Fruit fly (Drosophila melanogaster) whole organism, embryonic: ENCODE results near the gene mRpS23.

Source experiments
- Asciz ChIP-seq: fragments of 200-800 bp; sonication (Bioruptor generic); optimal IDR thresholded peaks from 2 replicates; lab custom pipeline; 2017; ENCODE audit warnings: missing biosample characterization, mild to moderate bottlenecking, missing genetic modification characterization, missing genetic modification reagents
- Atf-2 ChIP-seq: fragments of 200-800 bp; sonication (Bioruptor generic); optimal IDR thresholded peaks from 2 replicates; lab custom pipeline; 2016; ENCODE audit warnings: missing biosample characterization, missing genetic modification characterization
- Bgb ChIP-seq: fragments of 200-800 bp; sonication (Bioruptor generic); IDR thresholded peaks from 2 replicates; pipeline ENCODE4 v1.3.6; 2022; ENCODE audit warnings: missing biosample characterization, missing genetic modification characterization; ENCODE audit not compliant: partially characterized antibody
- CG10209 ChIP-seq: fragments of 200-800 bp; sonication (Bioruptor generic); optimal IDR thresholded peaks from 3 replicates; lab custom pipeline; 2017; ENCODE audit warnings: missing biosample characterization, mild to moderate bottlenecking, missing genetic modification characterization, missing genetic modification reagents
- CG11723 ChIP-seq: fragments of 200-800 bp; sonication (Bioruptor generic); optimal IDR thresholded peaks from 2 replicates; lab custom pipeline; 2017; ENCODE audit warnings: missing biosample characterization, mild to moderate bottlenecking, missing genetic modification characterization
- CG12104 ChIP-seq: fragments of 200-800 bp; sonication (Bioruptor generic); optimal IDR thresholded peaks from 3 replicates; lab custom pipeline; 2016; ENCODE audit warnings: missing biosample characterization, missing genetic modification characterization
- CG13894 ChIP-seq: fragments of 200-800 bp; sonication (Bioruptor generic); optimal IDR thresholded peaks from 3 replicates; lab custom pipeline; 2018; ENCODE audit warnings: missing biosample characterization, mild to moderate bottlenecking, missing genetic modification characterization, moderate library complexity
- CG15479 ChIP-seq: fragments of 200-800 bp; sonication (Bioruptor generic); optimal IDR thresholded peaks from 3 replicates; lab custom pipeline; 2019; ENCODE audit warnings: missing biosample characterization, mild to moderate bottlenecking, missing genetic modification characterization, moderate library complexity
- CG17361 ChIP-seq: fragments of 200-800 bp; sonication (Bioruptor generic); IDR thresholded peaks from 3 replicates; pipeline ENCODE4 v1.3.6; 2022; ENCODE audit warnings: missing biosample characterization, missing genetic modification characterization
- CG17385 ChIP-seq: fragments of 200-800 bp; sonication (Bioruptor generic); optimal IDR thresholded peaks from 3 replicates; lab custom pipeline; 2018; ENCODE audit warnings: missing biosample characterization, mild to moderate bottlenecking, missing genetic modification characterization
- CG18764 ChIP-seq: fragments of 200-800 bp; sonication (Bioruptor generic); optimal IDR thresholded peaks from 3 replicates; lab custom pipeline; 2016; ENCODE audit warnings: missing biosample characterization, missing genetic modification characterization
- CG2199 ChIP-seq: fragments of 200-800 bp; sonication (Bioruptor generic); IDR thresholded peaks from 3 replicates; pipeline ENCODE4 v1.3.6; 2022; ENCODE audit warnings: missing biosample characterization, missing genetic modification characterization
- CG30403 ChIP-seq: fragments of 200-800 bp; sonication (Bioruptor generic); optimal IDR thresholded peaks from 3 replicates; lab custom pipeline; 2016; ENCODE audit warnings: missing biosample characterization, missing genetic modification characterization
- CG31441 ChIP-seq: fragments of 200-800 bp; sonication (Bioruptor generic); IDR thresholded peaks from 2 replicates; pipeline ENCODE4 v1.3.6; 2022; ENCODE audit warnings: missing biosample characterization, missing genetic modification characterization
- CG34376 ChIP-seq: fragments of 200-800 bp; sonication (Bioruptor generic); optimal IDR thresholded peaks from 2 replicates; lab custom pipeline; 2018; ENCODE audit warnings: missing biosample characterization, mild to moderate bottlenecking, missing genetic modification characterization
- CG3847 ChIP-seq: fragments of 200-800 bp; sonication (Bioruptor generic); IDR thresholded peaks from 2 replicates; pipeline ENCODE4 v1.3.6; 2022; ENCODE audit warnings: missing biosample characterization, missing genetic modification characterization
- CG4282 ChIP-seq: fragments of 200-800 bp; sonication (Bioruptor generic); optimal IDR thresholded peaks from 2 replicates; lab custom pipeline; 2016; ENCODE audit warnings: missing biosample characterization, missing genetic modification characterization
- CG4424 ChIP-seq: fragments of 200-800 bp; sonication (Bioruptor generic); optimal IDR thresholded peaks from 3 replicates; lab custom pipeline; 2016; ENCODE audit warnings: missing biosample characterization, missing genetic modification characterization
- CG4707 ChIP-seq: fragments of 200-800 bp; sonication (Bioruptor generic); optimal IDR thresholded peaks from 2 replicates; lab custom pipeline; 2018; ENCODE audit warnings: missing biosample characterization, mild to moderate bottlenecking, missing genetic modification characterization, moderate library complexity
- CG7372 ChIP-seq: fragments of 200-800 bp; sonication (Bioruptor generic); IDR thresholded peaks from 2 replicates; pipeline ENCODE4 v1.3.6; 2022; ENCODE audit warnings: missing biosample characterization, missing genetic modification characterization
- CG7745 ChIP-seq: fragments of 200-800 bp; sonication (Bioruptor generic); optimal IDR thresholded peaks from 2 replicates; lab custom pipeline; 2018; ENCODE audit warnings: missing biosample characterization, mild to moderate bottlenecking, missing genetic modification characterization, moderate library complexity
- CG8290 ChIP-seq, 3 experiments: fragments of 200-800 bp; sonication (Bioruptor generic); optimal IDR thresholded peaks; 2 replicates each; lab custom pipeline; 2016 to 2019; ENCODE audit warnings: missing biosample characterization in 3 of 3, missing genetic modification characterization in 3 of 3, mild to moderate bottlenecking in 2 of 3, moderate library complexity in 1 of 3
- CG9609 ChIP-seq: fragments of 200-800 bp; sonication (Bioruptor generic); optimal IDR thresholded peaks from 3 replicates; lab custom pipeline; 2016; ENCODE audit warnings: missing biosample characterization, missing genetic modification characterization
- CG9817 ChIP-seq: fragments of 200-800 bp; sonication (Bioruptor generic); optimal IDR thresholded peaks from 2 replicates; lab custom pipeline; 2018; ENCODE audit warnings: missing biosample characterization, mild to moderate bottlenecking, missing genetic modification characterization, moderate library complexity
- Fer1 ChIP-seq: fragments of 200-800 bp; sonication (Bioruptor generic); optimal IDR thresholded peaks from 2 replicates; lab custom pipeline; 2017; ENCODE audit warnings: missing biosample characterization, mild to moderate bottlenecking, missing genetic modification characterization
- Gug ChIP-seq: fragments of 200-800 bp; sonication (Bioruptor generic); IDR thresholded peaks from 4 replicates; pipeline ENCODE4 v1.3.6; 2022; ENCODE audit warnings: missing biosample characterization, missing genetic modification characterization
- H2.0 ChIP-seq: fragments of 200-800 bp; sonication (Bioruptor generic); IDR thresholded peaks from 2 replicates; pipeline ENCODE4 v1.3.6; 2022; ENCODE audit warnings: missing biosample characterization, missing genetic modification characterization
- Ptx1 ChIP-seq: fragments of 200-800 bp; sonication (Bioruptor generic); IDR thresholded peaks from 2 replicates; pipeline ENCODE4 v1.3.6; 2022; ENCODE audit warnings: missing biosample characterization, missing genetic modification characterization
- Spps ChIP-seq: fragments of 200-800 bp; sonication (Bioruptor generic); optimal IDR thresholded peaks from 2 replicates; lab custom pipeline; 2018; ENCODE audit warnings: missing biosample characterization, mild to moderate bottlenecking, missing genetic modification characterization
- al ChIP-seq: fragments of 200-800 bp; sonication (Bioruptor generic); IDR thresholded peaks from 2 replicates; pipeline ENCODE4 v1.3.6; 2022; ENCODE audit warnings: missing biosample characterization, missing genetic modification characterization
- ash1 ChIP-seq: fragments of 200-800 bp; sonication (Bioruptor generic); optimal IDR thresholded peaks from 2 replicates; lab custom pipeline; 2018; ENCODE audit warnings: missing biosample characterization, mild to moderate bottlenecking, missing genetic modification characterization
- ato ChIP-seq: fragments of 200-800 bp; sonication (Bioruptor generic); IDR thresholded peaks from 2 replicates; pipeline ENCODE4 v1.3.6; 2022; ENCODE audit warnings: missing biosample characterization, missing genetic modification characterization; ENCODE audit not compliant: partially characterized antibody
- bab2 ChIP-seq: fragments of 200-800 bp; sonication (Bioruptor generic); optimal IDR thresholded peaks from 2 replicates; lab custom pipeline; 2016; ENCODE audit warnings: missing biosample characterization, missing genetic modification characterization
- cad ChIP-seq: fragments of >200 bp; optimal IDR thresholded peaks from 2 replicates; lab custom pipeline; 2017; ENCODE audit warnings: missing biosample characterization, missing genetic modification characterization
- chn ChIP-seq: fragments of 200-800 bp; sonication (Bioruptor generic); optimal IDR thresholded peaks from 2 replicates; lab custom pipeline; 2016; ENCODE audit warnings: missing biosample characterization, missing genetic modification characterization
- crp ChIP-seq, 2 experiments: fragments of 200-800 bp; sonication (Bioruptor generic); optimal IDR thresholded peaks; 2 replicates in 1 of 2; 3 replicates in 1 of 2; lab custom pipeline; 2017; ENCODE audit warnings: missing biosample characterization in 2 of 2, missing genetic modification characterization in 2 of 2, mild to moderate bottlenecking in 1 of 2, moderate library complexity in 1 of 2
- eyg ChIP-seq: fragments of 200-800 bp; sonication (Bioruptor generic); optimal IDR thresholded peaks from 3 replicates; lab custom pipeline; 2016; ENCODE audit warnings: missing biosample characterization, missing genetic modification characterization
- jing ChIP-seq: fragments of 200-800 bp; sonication (Bioruptor generic); optimal IDR thresholded peaks from 2 replicates; lab custom pipeline; 2018; ENCODE audit warnings: missing biosample characterization, mild to moderate bottlenecking, missing genetic modification characterization
- knrl ChIP-seq: fragments of 200-800 bp; sonication (Bioruptor generic); IDR thresholded peaks from 3 replicates; pipeline ENCODE4 v1.3.6; 2022; ENCODE audit warnings: missing biosample characterization, missing genetic modification characterization; ENCODE audit not compliant: partially characterized antibody
- lilli ChIP-seq: fragments of 200-800 bp; sonication (Bioruptor generic); optimal IDR thresholded peaks from 3 replicates; lab custom pipeline; 2016; ENCODE audit warnings: missing biosample characterization, missing genetic modification characterization
- nerfin-1 ChIP-seq: fragments of 200-800 bp; sonication (Bioruptor generic); optimal IDR thresholded peaks from 3 replicates; lab custom pipeline; 2019; ENCODE audit warnings: missing biosample characterization, mild to moderate bottlenecking, missing genetic modification characterization, moderate library complexity
- oc ChIP-seq: fragments of 200-800 bp; sonication (Bioruptor generic); optimal IDR thresholded peaks from 2 replicates; lab custom pipeline; 2018; ENCODE audit warnings: missing biosample characterization, mild to moderate bottlenecking, missing genetic modification characterization, moderate library complexity
- pros ChIP-seq: fragments of 200-800 bp; sonication (Bioruptor generic); optimal IDR thresholded peaks from 3 replicates; lab custom pipeline; 2019; ENCODE audit warnings: missing biosample characterization, mild to moderate bottlenecking, missing genetic modification characterization, moderate library complexity
- rib ChIP-seq: fragments of 200-800 bp; sonication (Bioruptor generic); IDR thresholded peaks from 2 replicates; pipeline ENCODE4 v1.3.6; 2022; ENCODE audit warnings: missing biosample characterization, missing genetic modification characterization
- row ChIP-seq: fragments of 200-800 bp; sonication (Bioruptor generic); IDR thresholded peaks from 3 replicates; pipeline ENCODE4 v1.3.6; 2022; ENCODE audit warnings: missing biosample characterization, missing genetic modification characterization
- sna ChIP-seq: fragments of 200-800 bp; sonication (Bioruptor generic); IDR thresholded peaks from 2 replicates; pipeline ENCODE4 v1.3.6; 2022; ENCODE audit warnings: missing biosample characterization, missing genetic modification characterization; ENCODE audit not compliant: partially characterized antibody
- stwl ChIP-seq: fragments of 200-800 bp; sonication (Bioruptor generic); optimal IDR thresholded peaks from 3 replicates; lab custom pipeline; 2018; ENCODE audit warnings: missing biosample characterization, mild to moderate bottlenecking, missing genetic modification characterization, moderate library complexity
- sug ChIP-seq: fragments of 200-800 bp; optimal IDR thresholded peaks from 2 replicates; lab custom pipeline; 2019; ENCODE audit warnings: missing biosample characterization, mild to moderate bottlenecking, missing genetic modification characterization, moderate library complexity
- tx ChIP-seq: fragments of 200-800 bp; sonication (Bioruptor generic); optimal IDR thresholded peaks from 2 replicates; lab custom pipeline; 2016; ENCODE audit warnings: missing biosample characterization, missing genetic modification characterization
- vnd ChIP-seq: fragments of 200-800 bp; sonication (Bioruptor generic); IDR thresholded peaks from 3 replicates; pipeline ENCODE4 v1.3.6; 2022; ENCODE audit warnings: missing biosample characterization, missing genetic modification characterization; ENCODE audit not compliant: partially characterized antibody

mRpS23 gene

dm6 chr2L:13839744-13840151, 4.9 kb upstream of the mRpS23 start (continued):
- TF ChIP-seq CG4707, result no peak
- TF ChIP-seq jing, result peak; percentile 47
- TF ChIP-seq CG9609 (GFP tag; lab: Kevin White, UChicago), result peak; percentile 71
- peak; percentile 70 for TF ChIP-seq CG3847 (GFP tag; lab: Robert Waterston, UW)
- peak; percentile 74 for TF ChIP-seq H2.0 (GFP tag; lab: Robert Waterston, UW)
- TF ChIP-seq knrl (GFP tag; lab: Robert Waterston, UW), result no peak
- TF ChIP-seq CG13894 (tag; lab: Kevin White, UChicago), result no peak
- TF ChIP-seq CG4424 (GFP tag; lab: Kevin White, UChicago), result peak; percentile 81
- peak; percentile 86 for TF ChIP-seq Atf-2 (GFP tag; lab: Kevin White, UChicago)
- TF ChIP-seq vnd (GFP tag; lab: Robert Waterston, UW), result no peak
- peak; percentile 72 for TF ChIP-seq row
- TF ChIP-seq stwl, result no peak
- TF ChIP-seq cad, result no peak
- TF ChIP-seq CG11723 (GFP tag; lab: Kevin White, UChicago), result peak; percentile 58
- TF ChIP-seq eyg (GFP tag; lab: Kevin White, UChicago), result peak; percentile 65
- peak; percentile 76 for TF ChIP-seq CG17385
- peak; percentile 92 for TF ChIP-seq CG30403 (GFP tag; lab: Kevin White, UChicago)
- peak; percentile 88 for TF ChIP-seq CG31441 (GFP tag; lab: Robert Waterston, UW)
- 0 out of 2 replicates have a peak, but pooled peaks have one; percentile 36 for TF ChIP-seq rib (GFP tag; lab: Robert Waterston, UW)
- no peak for TF ChIP-seq ash1 (GFP tag; lab: Kevin White, UChicago)
- no peak for TF ChIP-seq CG4282
- TF ChIP-seq CG15479, result no peak
- TF ChIP-seq chn (GFP tag; lab: Kevin White, UChicago), result peak; percentile 56
- TF ChIP-seq pros (GFP tag; lab: Kevin White, UChicago), result no peak
- TF ChIP-seq Spps (tag; lab: Kevin White, UChicago), result peak; percentile 61
- TF ChIP-seq oc (tag; lab: Kevin White, UChicago), result peak; percentile 87
- peak; percentile 69 for TF ChIP-seq CG9817 (tag; lab: Kevin White, UChicago)
- TF ChIP-seq sug (tag; lab: Kevin White, UChicago), result peak; percentile 40
- no peak for TF ChIP-seq Bgb (GFP tag; lab: Robert Waterston, UW)
- no peak for TF ChIP-seq CG7745 (tag; lab: Kevin White, UChicago)
- peak; percentile 81 for TF ChIP-seq CG8290 (GFP tag; optimal IDR thresholded peaks at IDR 0.05; lab: Kevin White, UChicago)
- TF ChIP-seq CG8290 (tag; optimal IDR thresholded peaks at IDR 0.05; lab: Kevin White, UChicago), result peak in 1 of 2 experiments; percentile 1
- peak; percentile 90 for TF ChIP-seq CG12104
- no peak for TF ChIP-seq sna (GFP tag; lab: Robert Waterston, UW)
- peak; percentile 66 for TF ChIP-seq nerfin-1 (tag; lab: Kevin White, UChicago)
- peak; percentile 74; the same call in 1 of the 3 replicates for TF ChIP-seq CG2199 (GFP tag; lab: Robert Waterston, UW)
- TF ChIP-seq Gug (GFP tag; lab: Robert Waterston, UW), result 0 out of 4 replicates have a peak, but pooled peaks have one; percentile 26
- 0 out of 2 replicates have a peak, but pooled peaks have one; percentile 22 for TF ChIP-seq CG7372 (GFP tag; lab: Robert Waterston, UW)
- peak in 1 of 2 experiments; percentile 17 for TF ChIP-seq crp (GFP tag; optimal IDR thresholded peaks at IDR 0.05; lab: Kevin White, UChicago)
- TF ChIP-seq CG10209 (GFP tag; lab: Kevin White, UChicago), result peak; percentile 80
- no peak for TF ChIP-seq tx (GFP tag; lab: Kevin White, UChicago)
- TF ChIP-seq Fer1 (GFP tag; lab: Kevin White, UChicago), result peak; percentile 79
- peak; percentile 89 for TF ChIP-seq CG17361
- peak; percentile 52; the same call in 1 of the 2 replicates for TF ChIP-seq al
- peak; percentile 76 for TF ChIP-seq Asciz
- no peak for TF ChIP-seq ato (GFP tag; lab: Robert Waterston, UW)
- TF ChIP-seq lilli, result peak; percentile 78
- peak; percentile 80 for TF ChIP-seq Ptx1 (GFP tag; lab: Robert Waterston, UW)
- TF ChIP-seq bab2 (GFP tag; lab: Kevin White, UChicago), result peak; percentile 64
- no peak for TF ChIP-seq CG34376 (GFP tag; lab: Kevin White, UChicago)
- peak; percentile 36 for TF ChIP-seq CG18764
